Fruit fly (Drosophila melanogaster): ENCODE measurements around the gene Lrp4.
A peak's percentile ranks its signal among the peaks of the same experiment; 100 is the strongest.

Lrp4 gene

DNA sequence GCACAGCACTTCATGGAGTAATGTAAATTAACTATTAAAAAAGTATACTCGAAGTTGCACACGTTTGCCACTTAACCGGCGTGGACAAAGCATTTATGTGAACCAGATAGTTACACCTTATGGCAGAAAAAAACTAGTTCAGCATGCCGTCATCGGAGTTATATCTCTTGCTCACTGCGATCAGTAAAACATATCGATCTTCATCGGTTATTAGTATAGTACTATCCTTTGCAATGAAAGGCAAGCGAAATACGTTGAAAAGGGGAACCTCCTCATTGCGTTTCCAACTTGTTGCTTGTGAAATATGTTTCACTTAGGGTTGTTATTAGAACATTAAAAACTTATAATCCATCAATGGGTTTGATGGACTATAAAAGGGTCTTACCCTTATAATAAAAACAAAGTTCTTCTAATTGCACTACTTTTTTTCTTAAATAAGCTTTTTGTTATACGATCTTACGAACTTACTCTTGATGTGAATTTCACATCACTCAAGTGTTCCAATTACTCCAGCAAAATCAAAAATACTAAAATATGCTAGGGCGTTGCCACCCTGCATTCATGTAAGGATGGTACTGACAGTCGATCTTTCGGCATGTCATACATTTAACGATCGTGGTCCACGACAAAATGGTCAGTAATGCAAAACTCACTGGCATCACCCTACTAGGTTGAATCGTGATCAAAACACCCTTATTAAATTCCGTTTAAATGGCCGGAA is 946 bp upstream of the Lrp4 start, which contains the start of gene CycD (continued):
- TF ChIP-seq CG2889 (GFP tag; IDR thresholded peaks at IDR 0.05): no peak
- no peak; the same call in 1 of the 2 replicates for TF ChIP-seq Rfx (GFP tag; IDR thresholded peaks at IDR 0.05)
- no peak for TF ChIP-seq ttk (GFP tag; IDR thresholded peaks at IDR 0.05)
- TF ChIP-seq Rx (GFP tag; IDR thresholded peaks at IDR 0.05): no peak
- TF ChIP-seq CG6654 (GFP tag; optimal IDR thresholded peaks at IDR 0.05): no peak
- no peak for TF ChIP-seq gsb (GFP tag; IDR thresholded peaks at IDR 0.05)
- no peak for TF ChIP-seq scrt (GFP tag; optimal IDR thresholded peaks at IDR 0.05)
- peak; percentile 4 to 37 for TF ChIP-seq Pdp1 (GFP tag; optimal IDR thresholded peaks at IDR 0.05)
- peak; percentile 25 for TF ChIP-seq CG12391 (tag; optimal IDR thresholded peaks at IDR 0.05)
- TF ChIP-seq CG12769 (tag; optimal IDR thresholded peaks at IDR 0.05): no peak
- no peak for TF ChIP-seq CG6765 (GFP tag; optimal IDR thresholded peaks at IDR 0.05)
- no peak for TF ChIP-seq H15 (GFP tag; IDR thresholded peaks at IDR 0.05)
- TF ChIP-seq CG3163 (GFP tag; optimal IDR thresholded peaks at IDR 0.05): no peak
- TF ChIP-seq Dll (GFP tag; IDR thresholded peaks at IDR 0.05; ENCODE audit: partially characterized antibody): 0 out of 4 replicates have a peak, but pooled peaks have one; percentile 11
- TF ChIP-seq NC2β (GFP tag; optimal IDR thresholded peaks at IDR 0.05): no peak
- no peak for TF ChIP-seq sna (GFP tag; IDR thresholded peaks at IDR 0.05; ENCODE audit: partially characterized antibody)
- TF ChIP-seq Usf (GFP tag; optimal IDR thresholded peaks at IDR 0.05): no peak
- no peak for TF ChIP-seq chif (GFP tag; optimal IDR thresholded peaks at IDR 0.05)
- TF ChIP-seq Sry-δ (GFP tag; optimal IDR thresholded peaks at IDR 0.05): peak; percentile 76
- no peak for TF ChIP-seq aop (GFP tag; IDR thresholded peaks at IDR 0.05)
- no peak for TF ChIP-seq CG1647 (GFP tag; optimal IDR thresholded peaks at IDR 0.05)
- no peak for TF ChIP-seq CG14667 (GFP tag; IDR thresholded peaks at IDR 0.05)
- no peak for TF ChIP-seq slp2 (GFP tag; optimal IDR thresholded peaks at IDR 0.05)
- TF ChIP-seq toy (GFP tag; IDR thresholded peaks at IDR 0.05): no peak
- peak; percentile 68 for TF ChIP-seq dmrt11E (tag; optimal IDR thresholded peaks at IDR 0.05)
- TF ChIP-seq gcm2 (GFP tag; optimal IDR thresholded peaks at IDR 0.05): no peak
- TF ChIP-seq CG13287 (GFP tag; IDR thresholded peaks at IDR 0.05; ENCODE audit: partially characterized antibody): peak; percentile 46; the same call in 1 of the 2 replicates
- TF ChIP-seq seq (GFP tag; IDR thresholded peaks at IDR 0.05): no peak
- no peak for TF ChIP-seq CG13775 (GFP tag; optimal IDR thresholded peaks at IDR 0.05)
- TF ChIP-seq hbn (GFP tag; IDR thresholded peaks at IDR 0.05; ENCODE audit: partially characterized antibody): no peak
- TF ChIP-seq org-1 (GFP tag; optimal IDR thresholded peaks at IDR 0.05): no peak
- no peak for TF ChIP-seq D19A (tag; optimal IDR thresholded peaks at IDR 0.05)
- TF ChIP-seq MESR4 (GFP tag; optimal IDR thresholded peaks at IDR 0.05): no peak
- peak; percentile 93 for TF ChIP-seq stwl (tag; optimal IDR thresholded peaks at IDR 0.05)
- TF ChIP-seq CG12942 (GFP tag; optimal IDR thresholded peaks at IDR 0.05): no peak
- no peak; the same call in 2 of the 3 replicates for TF ChIP-seq Aef1 (GFP tag; IDR thresholded peaks at IDR 0.05)
- TF ChIP-seq crc (GFP tag; optimal IDR thresholded peaks at IDR 0.05): no peak
- TF ChIP-seq bab2 (GFP tag; optimal IDR thresholded peaks at IDR 0.05): no peak
- no peak for TF ChIP-seq sens-2 (GFP tag; IDR thresholded peaks at IDR 0.05)
- TF ChIP-seq CG14441 (GFP tag; IDR thresholded peaks at IDR 0.05): peak; percentile 59; the same call in 1 of the 2 replicates
- TF ChIP-seq hkb (optimal IDR thresholded peaks at IDR 0.05): no peak
- no peak for TF ChIP-seq hkb (GFP tag; IDR thresholded peaks at IDR 0.05)
- TF ChIP-seq Awh (GFP tag; IDR thresholded peaks at IDR 0.05): no peak
- TF ChIP-seq CG31441 (GFP tag; IDR thresholded peaks at IDR 0.05): no peak
- TF ChIP-seq schlank (tag; optimal IDR thresholded peaks at IDR 0.05): no peak
- TF ChIP-seq Ets65A (GFP tag): peak; percentile 94
- no peak for TF ChIP-seq Max (GFP tag; optimal IDR thresholded peaks at IDR 0.05)
- TF ChIP-seq p53 (GFP tag; optimal IDR thresholded peaks at IDR 0.05): no peak
- no peak for TF ChIP-seq Dad (GFP tag; optimal IDR thresholded peaks at IDR 0.05)
- TF ChIP-seq CG2116 (GFP tag; optimal IDR thresholded peaks at IDR 0.05): peak; percentile 18
- no peak for TF ChIP-seq Dek (tag; optimal IDR thresholded peaks at IDR 0.05)
